Worm (Caenorhabditis elegans) whole organism, dauer: Measurements from ENCODE around the gene pek-1.
"Not testable (repeated sequence)": the region's sequence is repeated elsewhere in the genome, so short reads cannot be mapped to it uniquely, and the experiment has no call there.

Source experiments
- unc-62 ChIP-seq: sonication (generic microtip); optimal IDR thresholded peaks from 2 replicates; lab custom pipeline; 2017; ENCODE audit warnings: missing biosample characterization, missing genetic modification reagents, missing genetic modification characterization

pek-1 gene

DNA sequence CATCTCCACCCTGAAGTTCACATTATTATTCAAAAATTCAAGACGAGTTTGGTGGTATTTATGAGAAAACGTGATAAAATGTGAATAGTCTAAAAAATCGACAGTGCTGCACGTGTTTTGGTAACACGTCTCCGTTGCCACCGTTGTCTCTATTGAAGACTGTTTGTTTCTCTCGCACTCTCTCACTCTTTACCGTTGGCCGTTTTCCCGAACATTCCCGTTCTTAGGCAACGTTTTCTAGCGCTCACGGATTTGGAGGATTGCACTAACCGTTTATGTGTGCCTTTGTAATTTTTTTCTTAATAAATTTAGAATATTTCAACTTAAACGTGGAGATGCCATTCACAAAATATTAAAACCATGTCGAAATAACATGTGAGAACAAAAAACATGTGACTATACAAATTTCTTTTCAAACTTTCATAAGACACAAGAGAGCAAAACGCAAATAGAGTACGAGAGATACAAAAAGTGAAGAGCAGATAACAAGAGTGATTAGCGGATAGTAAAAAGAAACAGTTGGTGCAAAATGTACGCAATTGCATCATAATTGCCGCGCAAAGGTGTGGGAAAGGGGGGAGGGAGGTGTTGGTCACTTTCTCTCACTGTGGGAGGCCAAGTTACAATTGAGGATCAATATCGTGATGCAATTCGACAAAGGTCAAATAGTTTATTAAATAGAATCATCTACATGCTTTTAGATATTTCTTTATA, at the start of gene pek-1:
pek-1 (minus strand) TSS at position 51 of the 714 bp plus-strand sequence.
- no peak for TF ChIP-seq unc-62

DNA sequence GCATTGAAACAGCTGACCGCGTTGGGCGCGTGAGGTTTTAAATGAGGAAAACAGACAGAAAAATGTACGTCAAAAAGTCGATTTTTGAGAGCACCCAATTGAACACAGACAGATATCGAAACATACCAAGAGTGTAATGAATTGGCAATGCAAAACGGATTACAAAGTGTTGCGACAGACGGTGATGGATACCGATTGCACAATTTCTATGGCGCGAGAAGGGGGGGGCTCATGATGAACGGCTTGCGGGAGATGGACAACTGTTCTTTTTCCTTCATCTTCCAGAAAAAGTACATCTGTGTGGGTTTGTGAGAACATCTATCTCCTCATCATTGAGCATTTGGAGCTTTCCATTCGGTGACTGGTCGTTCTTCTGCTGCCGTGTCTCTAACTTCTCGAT, 48.9 kb upstream of the pek-1 start:
- no peak for TF ChIP-seq unc-62

DNA sequence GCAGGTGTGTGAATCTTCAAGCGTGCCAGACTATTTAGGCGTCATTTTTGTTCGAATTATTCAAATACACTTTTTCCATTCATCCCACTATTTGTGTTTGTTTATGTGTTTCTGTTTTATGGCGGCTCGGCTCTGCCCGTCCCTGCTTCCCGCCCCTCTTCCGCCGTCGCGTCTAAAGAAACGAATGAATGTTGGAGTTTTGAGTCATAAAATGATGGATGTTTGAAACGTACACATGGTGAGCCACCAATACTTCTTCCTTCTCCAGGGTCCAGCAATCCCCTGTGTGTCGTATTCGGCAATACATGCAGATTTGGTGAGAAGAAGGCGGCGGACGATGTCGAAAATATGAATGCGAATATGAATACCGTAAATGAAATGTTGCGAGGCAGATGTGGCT, 48.3 kb upstream of the pek-1 start:
- no peak for TF ChIP-seq unc-62

DNA sequence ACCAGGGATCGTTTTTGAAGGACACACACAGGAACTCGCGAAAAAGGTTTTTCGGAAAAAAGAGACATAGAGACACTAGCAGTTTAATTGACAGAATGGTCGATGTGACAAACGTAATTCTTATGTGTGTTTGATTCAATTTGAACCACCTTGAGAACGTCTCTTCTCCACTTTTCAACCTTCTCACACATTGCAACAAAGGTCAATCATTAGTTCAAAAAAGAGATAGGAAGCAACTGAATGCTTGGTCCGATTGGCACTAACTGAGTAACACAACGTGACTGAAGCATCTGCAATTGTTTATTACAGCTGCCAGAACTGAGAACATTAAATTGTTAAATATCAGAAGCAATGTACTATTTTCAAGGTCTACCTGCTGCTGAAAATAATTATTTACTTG, 47.4 kb upstream of the pek-1 start:
- TF ChIP-seq unc-62, result no peak

DNA sequence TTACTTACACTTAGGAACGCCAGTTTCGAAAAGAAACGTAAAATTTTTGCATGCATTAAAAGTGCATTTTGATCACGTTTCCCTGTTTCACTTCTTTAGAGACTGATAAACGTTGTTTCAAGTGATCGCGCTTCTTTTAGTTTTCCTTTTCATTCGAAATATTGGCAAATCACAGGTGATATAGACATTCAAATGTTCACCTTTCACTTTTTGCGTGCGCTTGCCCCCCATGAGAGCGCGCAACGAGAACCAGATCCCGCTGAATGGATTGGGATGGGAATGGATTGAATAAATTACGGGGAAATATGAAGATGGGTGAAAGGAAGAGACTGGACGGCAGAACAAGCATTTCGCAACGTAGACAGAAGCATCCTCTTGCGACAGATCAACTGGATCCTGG, 46.9 kb upstream of the pek-1 start:
- no peak for TF ChIP-seq unc-62

DNA sequence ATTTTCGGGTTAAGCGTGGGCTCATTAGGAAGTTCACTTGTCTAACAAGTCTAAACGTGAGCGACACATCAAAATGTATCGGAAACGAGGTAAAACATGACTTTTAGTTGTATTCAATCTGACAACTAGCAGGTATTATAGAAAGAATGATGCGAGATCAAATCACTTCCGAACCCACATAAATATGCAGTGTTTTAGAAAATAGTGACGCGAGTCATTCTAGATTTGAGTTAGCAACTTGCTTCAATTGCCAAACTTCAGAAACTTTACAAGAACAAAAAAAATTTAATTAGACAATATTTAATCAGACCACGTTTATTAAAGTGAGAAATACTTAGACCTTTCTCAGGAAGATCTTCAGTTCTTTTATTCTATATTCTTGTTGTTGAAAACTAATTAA, 42.0 kb upstream of the pek-1 start:
- TF ChIP-seq unc-62, result no peak

DNA sequence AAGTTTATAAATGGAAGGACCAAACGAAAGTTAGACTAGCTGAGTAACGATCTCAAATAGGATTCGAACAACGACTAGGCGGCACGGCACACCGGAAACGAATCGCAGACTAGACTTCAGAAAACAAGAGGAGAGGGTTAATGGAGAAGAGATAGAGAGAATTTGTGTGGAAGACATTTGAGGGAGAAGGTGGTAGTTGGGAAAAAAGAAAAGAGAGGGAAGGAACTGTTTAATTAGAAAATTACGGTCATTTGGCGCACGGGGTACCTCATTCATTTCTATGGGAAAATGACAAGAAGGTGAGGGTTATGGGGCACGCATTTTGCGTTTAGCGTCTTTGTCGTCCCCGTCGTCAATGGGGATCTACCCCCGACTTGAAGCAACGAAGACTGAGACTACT, 39.5 kb upstream of the pek-1 start, which contains the start of gene F48C5.2:
F48C5.2 (minus strand) TSS at position 101 of the 400 bp plus-strand sequence.
- TF ChIP-seq unc-62, result no peak

DNA sequence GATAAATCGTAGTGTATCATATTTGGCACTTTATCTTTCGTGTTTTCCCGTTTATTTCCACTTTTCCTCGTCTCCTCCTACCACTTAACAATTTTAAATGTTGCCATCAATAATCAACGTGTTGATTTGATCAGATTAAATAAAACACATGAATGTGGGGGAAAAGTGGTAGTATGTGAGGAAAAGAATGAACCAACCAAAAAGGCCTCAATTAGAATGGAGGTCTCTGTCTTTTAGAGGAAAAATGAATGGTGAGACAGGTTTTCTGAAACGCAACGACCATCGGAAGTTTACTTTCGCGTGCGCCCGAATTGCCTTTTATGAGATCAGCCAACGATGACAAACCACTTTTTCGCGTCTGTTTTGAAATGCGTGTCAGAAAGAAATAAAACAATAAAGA, 37.6 kb upstream of the pek-1 start:
- TF ChIP-seq unc-62, result no peak

DNA sequence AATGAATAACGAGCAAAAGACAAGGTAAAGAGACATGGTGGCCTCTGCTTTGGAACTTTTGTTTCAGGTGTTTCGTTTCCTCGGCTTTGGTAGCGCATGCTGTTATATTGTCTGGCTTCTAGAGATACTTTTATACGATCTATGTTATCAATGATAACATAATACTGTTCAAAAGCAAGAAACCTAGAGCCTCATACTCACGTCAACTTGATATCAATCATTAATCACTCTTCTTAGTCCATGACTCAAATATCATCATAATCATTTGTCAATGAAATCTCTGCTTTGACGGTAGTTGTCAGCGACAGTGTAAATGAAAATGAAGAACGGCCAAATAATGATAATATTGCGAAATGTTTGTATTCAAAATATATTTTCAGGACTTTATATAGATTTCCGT, 35.6 kb upstream of the pek-1 start:
- no peak for TF ChIP-seq unc-62

DNA sequence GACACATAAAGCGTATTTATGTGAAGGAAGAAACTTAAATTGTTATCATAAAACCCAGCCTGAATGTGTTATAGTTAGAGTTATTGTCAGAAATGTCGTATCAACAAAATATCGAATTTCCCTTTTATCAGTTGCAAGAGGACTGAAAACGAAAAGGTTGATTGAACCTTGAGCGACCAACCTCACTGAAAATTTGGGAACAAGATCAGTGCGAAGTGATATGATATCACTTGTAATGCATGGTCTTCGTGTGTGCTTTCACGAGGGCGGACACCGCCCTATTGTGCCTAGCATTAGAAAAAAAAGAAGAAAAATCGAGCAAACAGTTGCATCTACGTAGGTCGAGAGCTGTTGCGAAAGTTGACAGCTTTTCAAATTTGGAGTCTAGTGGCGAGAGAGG, 33.0 kb upstream of the pek-1 start:
- no peak for TF ChIP-seq unc-62

DNA sequence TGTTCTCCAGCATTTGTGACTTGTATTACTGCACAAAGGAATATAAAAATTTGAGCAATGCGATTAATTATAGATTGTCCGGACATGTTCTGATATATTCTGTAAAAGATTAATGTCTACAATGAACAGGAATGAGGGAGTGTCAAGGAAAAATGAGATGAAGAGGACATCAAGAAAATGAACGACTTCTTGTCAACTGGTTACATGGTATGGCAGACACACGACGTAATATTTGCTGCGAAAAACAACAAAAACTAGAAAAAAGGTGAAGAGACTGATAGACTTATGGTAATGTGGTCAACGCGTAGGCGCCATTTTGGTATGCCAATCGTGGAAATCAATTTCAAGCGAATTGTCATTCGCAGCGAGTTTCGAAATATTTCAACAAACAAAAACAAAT, 31.8 kb upstream of the pek-1 start, which contains the start of gene igeg-2:
igeg-2 (minus strand) TSS at position 101 of the 400 bp plus-strand sequence.
- no peak for TF ChIP-seq unc-62

DNA sequence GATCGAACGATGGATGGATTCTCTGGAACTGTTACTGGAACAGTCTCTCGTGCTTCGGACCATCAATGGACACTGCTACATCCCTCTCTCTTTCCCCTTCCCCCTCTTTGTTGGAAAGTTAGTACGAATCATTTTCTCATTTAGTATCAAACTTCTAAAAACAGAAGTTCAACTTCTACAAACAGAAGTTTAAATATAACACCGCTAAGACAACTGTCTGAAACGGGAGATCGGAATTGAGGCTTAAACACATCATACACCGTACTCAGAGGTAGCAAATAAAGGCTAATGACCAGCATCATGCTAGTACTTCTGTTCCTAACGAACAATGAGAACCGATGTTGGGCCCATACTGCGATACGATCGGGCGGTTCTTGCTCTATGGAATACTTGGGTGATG, 25.1 kb upstream of the pek-1 start, which contains the start of gene F46C3.7:
F46C3.7 (plus strand) TSS at position 301 of the 400 bp plus-strand sequence.
- not testable (repeated sequence) for TF ChIP-seq unc-62

DNA sequence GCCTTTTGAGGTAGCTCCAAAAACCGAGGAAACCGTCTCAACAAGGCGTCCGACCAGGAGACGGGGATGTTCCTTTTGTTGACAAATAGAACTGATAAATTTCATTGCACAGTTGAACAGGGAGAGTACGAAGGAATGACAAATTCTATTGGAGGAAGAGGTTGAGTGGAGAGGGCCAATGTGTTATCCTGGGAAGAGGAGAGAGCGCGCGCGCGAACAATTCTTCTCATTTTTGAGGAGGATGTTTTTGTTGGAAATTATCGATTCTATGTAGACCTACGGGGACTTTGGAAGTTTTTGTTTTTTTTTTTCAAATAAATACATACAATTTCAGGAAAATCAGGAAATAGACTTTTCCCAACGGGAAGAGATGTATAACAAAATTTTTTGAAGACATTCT, 23.0 kb upstream of the pek-1 start:
- no peak for TF ChIP-seq unc-62

DNA sequence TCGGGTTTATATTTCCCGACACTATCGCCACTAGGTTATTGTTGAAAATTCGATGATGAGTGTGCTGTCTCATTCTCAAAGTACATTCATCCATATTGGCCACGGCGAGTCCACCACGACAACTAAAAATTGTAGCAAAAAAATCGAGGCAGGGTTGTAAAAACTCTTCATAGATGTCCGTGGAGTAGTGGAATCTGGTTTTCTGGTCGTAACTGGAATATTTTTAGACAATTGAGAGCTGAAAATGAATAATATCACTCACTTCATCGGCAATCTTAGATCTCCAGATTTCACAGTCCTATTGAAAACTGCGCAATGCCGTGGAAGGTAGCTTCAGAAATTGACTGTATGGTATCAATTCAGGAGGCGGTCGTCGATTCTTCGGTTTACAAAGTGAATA, 20.8 kb upstream of the pek-1 start:
- TF ChIP-seq unc-62, result no peak

DNA sequence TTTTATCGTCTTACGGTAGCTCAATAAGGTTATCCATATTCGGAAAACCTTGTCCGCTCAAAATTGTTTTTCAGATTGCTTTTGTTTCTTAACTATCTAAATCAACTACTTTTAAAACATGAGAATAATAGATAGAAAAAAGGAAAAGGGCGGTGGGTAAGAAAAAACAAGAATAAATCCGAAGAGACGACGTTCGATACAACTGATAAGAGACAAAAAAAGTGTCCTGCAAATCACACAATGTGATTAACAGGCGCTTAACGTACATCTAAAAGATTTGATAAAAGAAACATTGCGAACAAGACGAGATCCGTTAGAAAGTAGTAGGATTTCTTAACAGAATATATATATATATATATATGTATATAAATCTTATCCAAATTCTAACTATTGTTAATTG, 18.8 kb upstream of the pek-1 start, which contains the start of gene hum-4:
hum-4 (minus strand) TSS at position 101 of the 400 bp plus-strand sequence.
- TF ChIP-seq unc-62, result no peak

DNA sequence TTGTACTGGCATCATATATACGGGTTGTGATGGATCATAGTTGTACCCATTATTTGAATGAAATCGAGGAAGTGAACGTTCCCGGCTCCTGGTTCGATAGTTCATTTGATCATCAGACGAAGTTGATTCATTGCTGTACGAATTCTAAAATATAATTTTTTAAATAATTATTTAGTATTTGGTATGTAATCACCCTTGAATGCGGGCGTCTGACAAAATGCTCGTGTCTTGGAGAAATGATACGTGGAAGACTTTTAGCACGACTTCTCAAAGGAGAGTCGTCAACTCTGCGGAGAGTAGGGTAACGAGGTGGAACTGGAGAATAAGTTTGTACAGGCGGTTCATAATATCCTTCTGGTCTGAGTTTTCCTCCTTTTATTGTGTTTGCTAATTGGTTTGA, 12.9 kb upstream of the pek-1 start:
- no peak for TF ChIP-seq unc-62

DNA sequence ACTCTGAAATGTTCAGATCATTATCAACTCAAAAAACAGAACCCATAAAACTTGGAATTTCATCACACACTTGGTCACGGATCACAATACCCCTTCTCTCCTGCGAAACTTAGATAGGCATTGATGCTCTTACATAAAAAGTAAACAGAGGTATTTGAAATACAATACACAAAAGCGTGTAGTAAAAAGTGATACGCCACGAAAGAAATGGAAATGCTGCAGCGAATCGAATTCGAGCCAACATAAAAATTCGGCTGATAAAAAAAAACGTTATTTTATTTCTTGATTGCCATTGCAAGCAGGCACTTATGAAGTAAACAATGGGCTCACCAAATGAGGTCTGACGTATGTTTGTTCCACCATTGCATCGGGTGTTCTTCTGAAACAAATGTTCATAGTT, 12.0 kb upstream of the pek-1 start:
- TF ChIP-seq unc-62, result no peak

DNA sequence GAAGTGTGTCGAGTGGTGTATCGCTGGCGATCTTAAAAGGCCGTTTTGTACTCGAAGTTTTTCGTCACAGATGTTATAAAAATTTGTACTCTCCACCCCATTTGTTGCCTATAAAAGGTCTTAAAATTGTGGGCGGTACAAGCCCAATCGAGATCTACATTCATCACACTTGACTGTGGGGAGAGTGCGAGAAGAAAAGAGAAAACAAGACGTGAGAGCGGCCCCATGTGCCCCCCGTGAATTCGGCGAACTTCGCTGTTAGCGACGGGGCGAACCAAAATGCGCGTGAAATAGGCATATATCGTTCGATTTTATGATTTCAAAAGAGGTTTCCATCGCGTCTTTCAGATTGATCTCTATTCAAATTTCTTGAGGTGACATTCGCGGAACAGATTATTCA, 5.3 kb upstream of the pek-1 start, which contains the start of gene F46C3.6:
F46C3.6 (minus strand) TSS at position 87 of the 400 bp plus-strand sequence.
- TF ChIP-seq unc-62, result no peak

DNA sequence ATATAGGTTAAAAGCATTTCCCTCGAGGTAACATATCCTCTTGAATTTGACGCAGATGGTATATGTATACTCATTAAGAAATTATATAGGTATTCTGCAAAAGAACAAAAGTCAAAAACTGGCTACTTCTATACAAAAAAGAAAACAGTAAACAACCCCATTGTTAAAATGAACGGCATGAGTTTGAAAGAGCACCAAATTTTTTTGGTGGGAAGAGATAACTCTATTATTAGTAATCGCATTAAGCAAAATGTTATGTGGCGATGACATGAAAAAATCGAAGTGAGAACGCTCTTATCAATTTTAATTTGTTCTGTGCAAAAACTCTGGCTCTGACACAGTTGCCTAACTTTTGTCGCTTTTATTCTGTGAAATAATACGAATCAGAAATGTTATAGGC, 4.0 kb upstream of the pek-1 start, which contains the start of gene F46C3.2:
F46C3.2 (minus strand) TSS at position 101 of the 400 bp plus-strand sequence.
- no peak for TF ChIP-seq unc-62
